Worm (Caenorhabditis elegans) whole organism, L2 larva: ENCODE results near the gene srh-3.

Experiments used
- F13H6.1 ChIP-seq: sonication (generic microtip); optimal IDR thresholded peaks from 2 replicates; lab custom pipeline; 2016; ENCODE audit warnings: missing genetic modification characterization, missing compliant biosample characterization
- R02D3.7 ChIP-seq: fragments of 150-350 bp; optimal IDR thresholded peaks from 2 replicates; lab custom pipeline; 2014; ENCODE audit warnings: missing biosample characterization, missing genetic modification characterization
- egl-27 ChIP-seq: sonication (generic microtip); optimal IDR thresholded peaks from 3 replicates; lab custom pipeline; 2017; ENCODE audit warnings: missing biosample characterization, missing genetic modification reagents, missing genetic modification characterization
- fos-1 ChIP-seq: fragments of 150-350 bp; optimal IDR thresholded peaks from 2 replicates; lab custom pipeline; 2014; ENCODE audit warnings: missing biosample characterization, missing genetic modification characterization
- lin-13 ChIP-seq: fragments of 150-350 bp; optimal IDR thresholded peaks from 2 replicates; lab custom pipeline; 2014; ENCODE audit warnings: missing biosample characterization, missing genetic modification reagents, missing genetic modification characterization
- nhr-11 ChIP-seq: fragments of 150-350 bp; optimal IDR thresholded peaks from 2 replicates; lab custom pipeline; 2014; ENCODE audit warnings: missing biosample characterization, missing genetic modification characterization
- nhr-77 ChIP-seq: fragments of 150-350 bp; optimal IDR thresholded peaks from 2 replicates; lab custom pipeline; 2014; ENCODE audit warnings: missing biosample characterization, missing genetic modification characterization
- skn-1 ChIP-seq: sonication (generic microtip); optimal IDR thresholded peaks from 2 replicates; lab custom pipeline; 2017; ENCODE audit warnings: missing biosample characterization, missing genetic modification characterization
- snpc-4 ChIP-seq: fragments of 150-350 bp; optimal IDR thresholded peaks from 2 replicates; lab custom pipeline; 2014; ENCODE audit warnings: missing biosample characterization, missing genetic modification characterization

ce11 chrV:1666904-1667303 lies 15.5 kb upstream of the srh-3 start, which contains the start of gene K04F1.8:
- TF ChIP-seq F13H6.1 (tag; lab: Kevin White, UChicago) (no peak), lin-13 (GFP tag; lab: Kevin White, UChicago) (no peak), skn-1 (no peak), R02D3.7 (tag; lab: Kevin White, UChicago) (no peak), nhr-77 (tag; lab: Kevin White, UChicago) (no peak), egl-27 (tag; lab: Kevin White, UChicago) (no peak), fos-1 (tag; lab: Kevin White, UChicago) (no peak), nhr-11 (tag; lab: Kevin White, UChicago) (no peak), snpc-4 (no peak)
